Fruit fly (Drosophila melanogaster): ENCODE data around the gene CG7208.

Gene CG7208

dm6 chr3R:18223434-18223833 lies 37.9 kb upstream of the CG7208 start, which contains the start of the genes mTerf5 and Non3 (continued):
- peak; percentile 67 for TF ChIP-seq Sp1 (GFP tag; optimal IDR thresholded peaks at IDR 0.05)
- TF ChIP-seq CG32264 (GFP tag; optimal IDR thresholded peaks at IDR 0.05): no peak
- TF ChIP-seq Myc (optimal IDR thresholded peaks at IDR 0.05): peak; percentile 26
- TF ChIP-seq Hnf4 (GFP tag; optimal IDR thresholded peaks at IDR 0.05): peak; percentile 65
- no peak for TF ChIP-seq Vsx2 (GFP tag; optimal IDR thresholded peaks at IDR 0.05; ENCODE audit: partially characterized antibody)
- TF ChIP-seq rgr (GFP tag; optimal IDR thresholded peaks at IDR 0.05): peak; percentile 64
- TF ChIP-seq jim (GFP tag; optimal IDR thresholded peaks at IDR 0.05): no peak
- TF ChIP-seq brk (GFP tag; optimal IDR thresholded peaks at IDR 0.05): no peak
- TF ChIP-seq HLH106 (tag; optimal IDR thresholded peaks at IDR 0.05): peak; percentile 73
- TF ChIP-seq dmrt93B (GFP tag; optimal IDR thresholded peaks at IDR 0.05): no peak

DNA sequence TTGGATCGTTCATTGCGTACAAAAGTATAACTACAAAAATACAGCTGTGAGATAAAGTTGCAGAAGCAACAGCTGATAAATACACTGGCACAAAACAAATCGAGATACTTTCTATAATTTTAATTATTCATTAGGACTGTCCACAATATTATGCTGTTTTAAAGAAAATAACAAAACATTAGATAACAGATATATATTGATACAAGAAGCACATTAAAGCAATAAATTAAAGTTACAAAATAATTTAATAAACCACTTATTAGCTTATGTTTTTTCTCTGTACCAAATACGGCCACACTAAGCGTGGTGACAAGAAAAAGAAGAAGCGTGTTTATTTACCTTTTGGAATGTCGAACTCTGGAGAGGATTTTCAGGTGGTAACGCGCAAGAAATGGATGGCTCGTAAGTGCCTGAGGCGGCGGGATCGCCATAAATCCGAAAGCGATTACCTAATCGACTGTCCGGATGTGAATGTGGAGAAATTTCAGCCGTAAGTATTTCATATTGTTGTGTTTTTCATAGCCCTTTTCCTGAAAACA lies 34.8 kb upstream of the CG7208 start, which contains the start of the genes CG7988 and CG7183:
TSS of gene CG7988 (plus strand) at position 316 of the 539 bp plus-strand sequence.
TSS of gene CG7183 (minus strand) at position 489 of the 539 bp plus-strand sequence.
- TF ChIP-seq Myc (optimal IDR thresholded peaks at IDR 0.05) (no peak), dl (GFP tag; optimal IDR thresholded peaks at IDR 0.05; ENCODE audit: insufficient read depth in 1 of 2, partially characterized antibody in 2 of 2) (no peak), Hr83 (GFP tag; optimal IDR thresholded peaks at IDR 0.05; ENCODE audit: poor library complexity, severe bottlenecking) (no peak), br (GFP tag; optimal IDR thresholded peaks at IDR 0.05) (peak; percentile 95), Jra (GFP tag; optimal IDR thresholded peaks at IDR 0.05) (peak; percentile 96), Rel (GFP tag; optimal IDR thresholded peaks at IDR 0.05) (no peak), Rel (tag; optimal IDR thresholded peaks at IDR 0.05) (peak; percentile 81), Dif (GFP tag; optimal IDR thresholded peaks at IDR 0.05; ENCODE audit: partially characterized antibody) (no peak), CrebA (GFP tag; optimal IDR thresholded peaks at IDR 0.05; ENCODE audit: borderline replicate concordance) (no peak), psq (GFP tag; optimal IDR thresholded peaks at IDR 0.05) (peak; percentile 95), CG9705 (GFP tag; optimal IDR thresholded peaks at IDR 0.05) (peak; percentile 89), dsf (GFP tag; optimal IDR thresholded peaks at IDR 0.05; ENCODE audit: borderline replicate concordance) (peak; percentile 94), dmrt93B (GFP tag; optimal IDR thresholded peaks at IDR 0.05) (peak; percentile 92), Hnf4 (GFP tag; optimal IDR thresholded peaks at IDR 0.05) (peak; percentile 97), sage (GFP tag; optimal IDR thresholded peaks at IDR 0.05) (no peak), foxo (GFP tag; optimal IDR thresholded peaks at IDR 0.05) (peak; percentile 49 to 98), Sp1 (GFP tag; optimal IDR thresholded peaks at IDR 0.05) (peak; percentile 98), Vsx2 (GFP tag; optimal IDR thresholded peaks at IDR 0.05; ENCODE audit: partially characterized antibody) (no peak), lola (GFP tag; optimal IDR thresholded peaks at IDR 0.05) (no peak), Dfd (GFP tag; optimal IDR thresholded peaks at IDR 0.05) (no peak), sv (GFP tag; optimal IDR thresholded peaks at IDR 0.05) (peak; percentile 95), pan (optimal IDR thresholded peaks at IDR 0.05) (no peak), jim (GFP tag; optimal IDR thresholded peaks at IDR 0.05) (peak; percentile 35), usp (GFP tag; optimal IDR thresholded peaks at IDR 0.05) (no peak), brk (GFP tag; optimal IDR thresholded peaks at IDR 0.05) (no peak), Abd-B (GFP tag; optimal IDR thresholded peaks at IDR 0.05) (no peak), N (GFP tag; optimal IDR thresholded peaks at IDR 0.05) (no peak), tai (GFP tag; optimal IDR thresholded peaks at IDR 0.05) (no peak), woc (GFP tag; optimal IDR thresholded peaks at IDR 0.05) (peak; percentile 94), OdsH (GFP tag; optimal IDR thresholded peaks at IDR 0.05) (peak; percentile 98), rgr (GFP tag; optimal IDR thresholded peaks at IDR 0.05) (peak; percentile 98), Mio (GFP tag; optimal IDR thresholded peaks at IDR 0.05) (peak; percentile 75), Hr78 (GFP tag; optimal IDR thresholded peaks at IDR 0.05) (no peak), CG32264 (GFP tag; optimal IDR thresholded peaks at IDR 0.05) (peak; percentile 79), h (GFP tag; optimal IDR thresholded peaks at IDR 0.05) (peak; percentile 98), fru (GFP tag; optimal IDR thresholded peaks at IDR 0.05) (peak; percentile 98), GATAd (GFP tag; optimal IDR thresholded peaks at IDR 0.05) (peak; percentile 88), HLH106 (tag; optimal IDR thresholded peaks at IDR 0.05) (peak; percentile 98), ey (GFP tag; optimal IDR thresholded peaks at IDR 0.05) (peak; percentile 96)
